Fruit fly (Drosophila melanogaster) whole organism, prepupa: Measurements from ENCODE around the gene CG43229.
A peak's percentile ranks its signal among the peaks of the same experiment; 100 is the strongest.

Experiments used
- CG10669 ChIP-seq: fragments of 200-800 bp; sonication (Bioruptor generic); optimal IDR thresholded peaks from 3 replicates; lab custom pipeline; 2018; ENCODE audit warnings: missing biosample characterization, mild to moderate bottlenecking, missing genetic modification characterization, moderate library complexity
- CG11762 ChIP-seq: fragments of 200-800 bp; sonication (Bioruptor generic); optimal IDR thresholded peaks from 3 replicates; lab custom pipeline; 2016; ENCODE audit warnings: missing biosample characterization, missing genetic modification characterization; ENCODE audit not compliant: insufficient read depth
- CG15336 ChIP-seq: fragments of 200-800 bp; sonication (Bioruptor generic); IDR thresholded peaks from 2 replicates; pipeline ENCODE4 v1.3.6; 2022; ENCODE audit warnings: missing biosample characterization, missing genetic modification characterization
- CG1621 ChIP-seq: fragments of 200-800 bp; sonication (Bioruptor generic); optimal IDR thresholded peaks from 3 replicates; lab custom pipeline; 2018; ENCODE audit warnings: missing biosample characterization, mild to moderate bottlenecking, missing genetic modification characterization
- CG16779 ChIP-seq: fragments of 200-800 bp; sonication (Bioruptor generic); optimal IDR thresholded peaks from 3 replicates; lab custom pipeline; 2017; ENCODE audit warnings: missing biosample characterization, mild to moderate bottlenecking, missing genetic modification characterization
- CG3032 ChIP-seq: fragments of 200-800 bp; optimal IDR thresholded peaks from 2 replicates; lab custom pipeline; 2019; ENCODE audit warnings: missing biosample characterization, mild to moderate bottlenecking, missing genetic modification characterization, moderate library complexity
- CG31627 ChIP-seq: fragments of 200-800 bp; sonication (Bioruptor generic); optimal IDR thresholded peaks from 3 replicates; lab custom pipeline; 2016; ENCODE audit warnings: missing biosample characterization, missing genetic modification characterization
- CG32006 ChIP-seq: fragments of 200-800 bp; sonication (Bioruptor generic); optimal IDR thresholded peaks from 3 replicates; lab custom pipeline; 2017; ENCODE audit warnings: missing biosample characterization, mild to moderate bottlenecking, missing genetic modification characterization
- CG34406 ChIP-seq: fragments of 200-800 bp; sonication (Bioruptor generic); optimal IDR thresholded peaks from 3 replicates; lab custom pipeline; 2016; ENCODE audit warnings: missing biosample characterization, missing genetic modification characterization
- CG4318 ChIP-seq: fragments of 200-800 bp; sonication (Bioruptor generic); optimal IDR thresholded peaks from 3 replicates; lab custom pipeline; 2017; ENCODE audit warnings: missing biosample characterization, mild to moderate bottlenecking, missing genetic modification characterization
- CG6276 ChIP-seq: fragments of 200-800 bp; sonication (Bioruptor generic); optimal IDR thresholded peaks from 2 replicates; lab custom pipeline; 2017; ENCODE audit warnings: missing biosample characterization, mild to moderate bottlenecking, missing genetic modification characterization
- CG6854 ChIP-seq: fragments of 200-800 bp; sonication (Bioruptor generic); optimal IDR thresholded peaks from 2 replicates; lab custom pipeline; 2017; ENCODE audit warnings: missing biosample characterization, mild to moderate bottlenecking, missing genetic modification characterization
- CG8119 ChIP-seq: fragments of 200-800 bp; sonication (Bioruptor generic); IDR thresholded peaks from 3 replicates; pipeline ENCODE4 v1.3.6; 2022; ENCODE audit warnings: missing biosample characterization, missing genetic modification characterization
- CG9139 ChIP-seq: fragments of 200-800 bp; sonication (Bioruptor generic); optimal IDR thresholded peaks from 3 replicates; lab custom pipeline; 2017; ENCODE audit warnings: missing biosample characterization, mild to moderate bottlenecking, missing genetic modification characterization
- Eip78C ChIP-seq: fragments of 200-800 bp; sonication (Bioruptor generic); peaks from one replicate; lab custom pipeline; 2016; ENCODE audit warnings: missing biosample characterization, missing genetic modification characterization
- Ets21C ChIP-seq: fragments of 200-800 bp; sonication (Bioruptor generic); optimal IDR thresholded peaks from 3 replicates; lab custom pipeline; 2016; ENCODE audit warnings: missing biosample characterization, missing genetic modification characterization
- Gug ChIP-seq: fragments of 200-800 bp; sonication (Bioruptor generic); IDR thresholded peaks from 2 replicates; pipeline ENCODE4 v1.3.6; 2022; ENCODE audit warnings: missing biosample characterization, missing genetic modification characterization
- Hr38 ChIP-seq: sonication (Bioruptor generic); optimal IDR thresholded peaks from 2 replicates; lab custom pipeline; 2016; ENCODE audit warnings: missing biosample characterization, missing genetic modification characterization
- Hr39 ChIP-seq: fragments of 200-800 bp; sonication (Bioruptor generic); optimal IDR thresholded peaks from 2 replicates; lab custom pipeline; 2016; ENCODE audit warnings: missing biosample characterization, missing genetic modification characterization
- Lpt ChIP-seq: fragments of 200-800 bp; sonication (Bioruptor generic); optimal IDR thresholded peaks from 3 replicates; lab custom pipeline; 2016; ENCODE audit warnings: missing biosample characterization, missing genetic modification characterization
- Met ChIP-seq: fragments of 200-800 bp; sonication (Bioruptor generic); optimal IDR thresholded peaks from 3 replicates; lab custom pipeline; 2016; ENCODE audit warnings: missing biosample characterization, missing genetic modification characterization
- OdsH ChIP-seq: fragments of 200-800 bp; sonication (Bioruptor generic); optimal IDR thresholded peaks from 3 replicates; lab custom pipeline; 2016; ENCODE audit warnings: missing biosample characterization, missing genetic modification characterization
- Smox ChIP-seq: fragments of 200-800 bp; sonication (Bioruptor generic); optimal IDR thresholded peaks from 3 replicates; lab custom pipeline; 2016; ENCODE audit warnings: missing biosample characterization, missing genetic modification characterization
- Sox102F ChIP-seq: fragments of 200-800 bp; sonication (Bioruptor generic); optimal IDR thresholded peaks from 2 replicates; lab custom pipeline; 2016; ENCODE audit warnings: missing biosample characterization, mild to moderate bottlenecking, missing genetic modification characterization
- Sox14 ChIP-seq: fragments of 200-800 bp; sonication (Bioruptor generic); optimal IDR thresholded peaks from 3 replicates; lab custom pipeline; 2016; ENCODE audit warnings: missing biosample characterization, missing genetic modification characterization
- Sox15 ChIP-seq: fragments of 200-800 bp; sonication (Bioruptor generic); optimal IDR thresholded peaks from 3 replicates; lab custom pipeline; 2016; ENCODE audit warnings: missing biosample characterization, missing genetic modification characterization
- achi ChIP-seq: fragments of 200-800 bp; sonication (Bioruptor generic); optimal IDR thresholded peaks from 3 replicates; lab custom pipeline; 2016; ENCODE audit warnings: missing biosample characterization, missing genetic modification characterization
- acj6 ChIP-seq: fragments of 200-800 bp; sonication (Bioruptor generic); optimal IDR thresholded peaks from 3 replicates; lab custom pipeline; 2016; ENCODE audit warnings: missing biosample characterization, missing genetic modification characterization
- eg ChIP-seq: fragments of 200-800 bp; sonication (Bioruptor generic); IDR thresholded peaks from 3 replicates; pipeline ENCODE4 v1.3.6; 2022; ENCODE audit warnings: missing biosample characterization, missing genetic modification characterization
- fd59A ChIP-seq: fragments of 200-800 bp; sonication (Bioruptor generic); optimal IDR thresholded peaks from 2 replicates; lab custom pipeline; 2017; ENCODE audit warnings: missing biosample characterization, mild to moderate bottlenecking, missing genetic modification characterization, missing genetic modification reagents
- fd85E ChIP-seq: fragments of 200-800 bp; sonication (Bioruptor generic); optimal IDR thresholded peaks from 3 replicates; lab custom pipeline; 2016; ENCODE audit warnings: missing biosample characterization, missing genetic modification characterization
- fkh ChIP-seq: fragments of 200-800 bp; sonication (Bioruptor generic); optimal IDR thresholded peaks from 3 replicates; lab custom pipeline; 2017; ENCODE audit warnings: missing biosample characterization, mild to moderate bottlenecking, missing genetic modification characterization, moderate library complexity
- lz ChIP-seq: fragments of 200-800 bp; sonication (Bioruptor generic); optimal IDR thresholded peaks from 3 replicates; lab custom pipeline; 2016; ENCODE audit warnings: missing biosample characterization, missing genetic modification characterization
- net ChIP-seq: fragments of 200-800 bp; sonication (Bioruptor generic); optimal IDR thresholded peaks from 3 replicates; lab custom pipeline; 2016; ENCODE audit warnings: missing biosample characterization, missing genetic modification characterization
- salr ChIP-seq, 2 experiments: fragments of 200-800 bp; sonication (Bioruptor generic); optimal IDR thresholded peaks; 3 replicates each; lab custom pipeline; 2016 to 2018; ENCODE audit warnings: missing biosample characterization in 2 of 2, missing genetic modification characterization in 2 of 2, mild to moderate bottlenecking in 1 of 2
- ss ChIP-seq, 2 experiments: fragments of 200-800 bp; sonication (Bioruptor generic); optimal IDR thresholded peaks; 2 replicates in 1 of 2; 3 replicates in 1 of 2; lab custom pipeline; 2017 to 2018; ENCODE audit warnings: mild to moderate bottlenecking in 2 of 2, missing biosample characterization in 2 of 2, missing genetic modification characterization in 2 of 2, moderate library complexity in 1 of 2
- svp ChIP-seq: fragments of 200-800 bp; sonication (Bioruptor generic); peaks from one replicate; lab custom pipeline; 2016; ENCODE audit warnings: missing biosample characterization, missing genetic modification characterization
- topi ChIP-seq: fragments of 200-800 bp; sonication (Bioruptor generic); optimal IDR thresholded peaks from 3 replicates; lab custom pipeline; 2016; ENCODE audit warnings: missing biosample characterization, missing genetic modification characterization
- vri ChIP-seq: fragments of 200-800 bp; sonication (Bioruptor generic); optimal IDR thresholded peaks from 3 replicates; lab custom pipeline; 2016; ENCODE audit warnings: missing biosample characterization, mild to moderate bottlenecking, missing genetic modification characterization

CG43229 gene

DNA sequence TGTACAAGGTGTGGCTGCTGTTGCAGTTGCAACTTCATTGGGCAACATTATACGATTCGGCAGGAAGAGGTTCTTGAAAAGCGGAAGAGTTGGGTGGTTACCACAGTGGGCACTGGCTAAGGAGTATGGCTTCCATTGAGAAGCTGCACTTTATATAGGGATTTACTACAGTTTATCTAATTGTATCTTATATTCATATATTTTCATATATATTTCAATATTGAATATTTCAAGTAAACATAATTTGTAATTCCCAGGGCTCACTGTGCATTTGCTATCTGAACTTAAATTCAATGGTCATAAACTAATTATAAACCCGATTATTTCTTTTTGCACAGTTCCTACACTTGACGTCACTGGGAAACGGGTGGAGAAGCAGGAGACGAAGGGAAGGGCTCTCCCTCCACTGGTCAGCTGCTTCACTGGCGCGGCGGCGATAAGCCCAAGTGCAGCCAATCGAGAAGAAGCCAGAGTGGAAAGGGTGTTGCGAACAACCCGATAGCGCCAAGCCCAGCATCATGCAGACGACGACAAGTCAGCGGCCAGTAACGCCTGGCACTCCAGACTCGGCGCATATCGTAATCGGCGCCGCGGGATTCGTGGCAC lies 43.5 kb upstream of the CG43229 start (continued):
- TF ChIP-seq Ets21C (no peak), Sox14 (GFP tag; lab: Kevin White, UChicago) (peak; percentile 4), Sox102F (peak; percentile 13), lz (GFP tag; lab: Kevin White, UChicago) (peak; percentile 16), Hr39 (GFP tag; lab: Kevin White, UChicago) (no peak), CG34406 (GFP tag; lab: Kevin White, UChicago) (peak; percentile 38), CG6854 (GFP tag; lab: Kevin White, UChicago) (no peak), Met (GFP tag; lab: Kevin White, UChicago) (no peak), CG10669 (GFP tag; lab: Kevin White, UChicago) (peak; percentile 53), svp (GFP tag; lab: Kevin White, UChicago) (peak; percentile 61), achi (GFP tag; lab: Kevin White, UChicago) (peak; percentile 55), CG8119 (GFP tag; lab: Robert Waterston, UW) (peak; percentile 68), CG31627 (peak; percentile 11), CG4318 (GFP tag; lab: Kevin White, UChicago) (peak; percentile 5), vri (GFP tag; lab: Kevin White, UChicago) (no peak), Gug (GFP tag; lab: Robert Waterston, UW) (peak; percentile 40; the same call in 1 of the 2 replicates), Hr38 (GFP tag; lab: Kevin White, UChicago) (no peak), CG16779 (tag; lab: Kevin White, UChicago) (no peak), Smox (GFP tag; lab: Kevin White, UChicago) (peak; percentile 10), Sox15 (no peak), fd85E (GFP tag; lab: Kevin White, UChicago) (no peak), CG3032 (tag; lab: Kevin White, UChicago) (peak; percentile 49), Eip78C (peak; percentile 66), CG6276 (GFP tag; lab: Kevin White, UChicago) (peak; percentile 49), acj6 (GFP tag; lab: Kevin White, UChicago) (peak; percentile 52), topi (GFP tag; lab: Kevin White, UChicago) (peak; percentile 22), salr (GFP tag; optimal IDR thresholded peaks at IDR 0.05; lab: Kevin White, UChicago) (peak in 1 of 2 experiments; percentile 14), OdsH (GFP tag; lab: Kevin White, UChicago) (peak; percentile 65), CG1621 (tag; lab: Kevin White, UChicago) (no peak), CG9139 (no peak), CG11762 (GFP tag; lab: Kevin White, UChicago) (peak; percentile 7), fd59A (GFP tag; lab: Kevin White, UChicago) (peak; percentile 44), net (GFP tag; lab: Kevin White, UChicago) (peak; percentile 34), Lpt (peak; percentile 33), CG15336 (GFP tag; lab: Robert Waterston, UW) (peak; percentile 65), CG32006 (GFP tag; lab: Kevin White, UChicago) (peak; percentile 72)

DNA sequence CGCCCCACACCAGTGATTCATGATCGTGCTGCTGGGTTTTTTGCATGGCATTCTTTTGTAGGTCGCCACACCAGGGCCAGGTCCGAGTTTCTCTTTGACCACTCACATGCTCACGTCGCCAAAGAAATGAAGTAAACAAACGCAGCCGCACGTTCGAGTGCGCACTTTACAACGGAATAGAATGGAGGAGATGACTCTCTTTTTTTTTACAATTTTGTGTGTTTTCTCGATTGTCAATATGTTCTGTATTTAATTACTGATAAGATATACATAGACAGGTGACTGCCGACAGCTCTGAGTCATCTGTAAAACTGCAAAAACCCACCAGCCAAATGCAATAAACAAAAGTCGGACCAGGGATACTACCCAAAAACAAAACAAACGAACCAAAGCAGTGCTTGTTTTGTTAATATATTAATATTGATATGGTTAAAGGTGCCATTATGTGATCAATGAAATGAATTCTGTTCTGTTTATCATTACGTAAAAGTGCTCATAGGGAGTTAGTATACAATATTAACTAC lies 38.1 kb upstream of the CG43229 start:
- TF ChIP-seq ss (GFP tag; optimal IDR thresholded peaks at IDR 0.05; lab: Kevin White, UChicago) (no peak), fkh (peak; percentile 62), eg (0 out of 3 replicates have a peak, but pooled peaks have one; percentile 25), fd85E (GFP tag; lab: Kevin White, UChicago) (no peak), svp (GFP tag; lab: Kevin White, UChicago) (peak; percentile 51), Eip78C (peak; percentile 75)
